Worm (Caenorhabditis elegans) whole organism, L1 larva: ENCODE measurements around the gene fbxa-197.

Experiments
- aly-2 ChIP-seq: fragments of 150-350 bp; optimal IDR thresholded peaks from 2 replicates; lab custom pipeline; 2014; ENCODE audit warnings: missing biosample characterization, missing genetic modification characterization
- ceh-82 ChIP-seq, 3 experiments: fragments of 150-350 bp in 1 of 3; sonication (generic microtip) in 2 of 3; optimal IDR thresholded peaks; 2 replicates each; lab custom pipeline; 2014 to 2017; ENCODE audit warnings: missing biosample characterization in 3 of 3, missing genetic modification characterization in 3 of 3
- fkh-10 ChIP-seq: sonication (generic microtip); optimal IDR thresholded peaks from 2 replicates; lab custom pipeline; 2017; ENCODE audit warnings: missing biosample characterization, missing genetic modification reagents, missing genetic modification characterization
- fkh-8 ChIP-seq: sonication (generic microtip); optimal IDR thresholded peaks from 2 replicates; lab custom pipeline; 2016; ENCODE audit warnings: mild to moderate bottlenecking, missing genetic modification characterization, missing compliant biosample characterization
- hpl-2 ChIP-seq: fragments of 150-350 bp; optimal IDR thresholded peaks from 2 replicates; lab custom pipeline; 2014; ENCODE audit warnings: missing biosample characterization, missing genetic modification reagents, missing genetic modification characterization
- lin-35 ChIP-seq, 2 experiments: fragments of 150-350 bp; optimal IDR thresholded peaks; 2 replicates each; lab custom pipeline; 2014; ENCODE audit warnings: missing biosample characterization in 2 of 2, missing genetic modification characterization in 2 of 2, missing genetic modification reagents in 2 of 2
- lsy-2 ChIP-seq, 2 experiments: fragments of 150-350 bp; optimal IDR thresholded peaks; 2 replicates each; lab custom pipeline; 2014; ENCODE audit warnings: missing biosample characterization in 2 of 2, missing genetic modification characterization in 2 of 2
- nhr-237 ChIP-seq: fragments of 150-350 bp; optimal IDR thresholded peaks from 2 replicates; lab custom pipeline; 2014; ENCODE audit warnings: missing biosample characterization, missing genetic modification characterization
- xbp-1 ChIP-seq: sonication (generic microtip); optimal IDR thresholded peaks from 2 replicates; lab custom pipeline; 2016; ENCODE audit warnings: missing genetic modification characterization, missing compliant biosample characterization
- ztf-4 ChIP-seq: fragments of 150-350 bp; optimal IDR thresholded peaks from 2 replicates; lab custom pipeline; 2014; ENCODE audit warnings: missing biosample characterization, missing genetic modification characterization

ce11 chrV:15831586-15831985 is 35.9 kb upstream of the fbxa-197 start, which contains the start of gene srbc-56:
- TF ChIP-seq fkh-8 = no peak
- TF ChIP-seq nhr-237 (tag; lab: Kevin White, UChicago) = no peak
- no peak for TF ChIP-seq xbp-1 (tag; lab: Kevin White, UChicago)
- no peak for TF ChIP-seq aly-2
- no peak for TF ChIP-seq hpl-2 (GFP tag; lab: Kevin White, UChicago)
- TF ChIP-seq lsy-2 (tag; optimal IDR thresholded peaks at IDR 0.05; lab: Kevin White, UChicago) = no peak
- TF ChIP-seq fkh-10 (GFP tag; lab: Kevin White, UChicago) = no peak
- TF ChIP-seq lin-35 (GFP tag; optimal IDR thresholded peaks at IDR 0.05; lab: Kevin White, UChicago) = no peak
- no peak for TF ChIP-seq ceh-82 (tag; optimal IDR thresholded peaks at IDR 0.05; lab: Kevin White, UChicago)
- TF ChIP-seq ztf-4 (tag; lab: Kevin White, UChicago) = no peak
